Worm (Caenorhabditis elegans): ENCODE results near the gene Y39A3A.3.

Gene Y39A3A.3

ce11 chrIII:2076546-2077134 lies 8.5 kb upstream of the Y39A3A.3 start, which contains the start of gene Y39A3A.4:
Gene Y39A3A.4, minus strand, starts transcription at chrIII:2076596.
- TF ChIP-seq tab-1 (GFP tag; IDR thresholded peaks at IDR 0.05) (no peak), ref-1 (GFP tag; conservative IDR thresholded peaks at IDR 0.05) (no peak), ztf-23 (GFP tag; IDR thresholded peaks at IDR 0.05) (no peak), T22C8.4 (GFP tag; IDR thresholded peaks at IDR 0.05) (no peak), ztf-29 (GFP tag; IDR thresholded peaks at IDR 0.05) (no peak), flt-1 (GFP tag; IDR thresholded peaks at IDR 0.05) (no peak), med-1 (GFP tag; optimal IDR thresholded peaks at IDR 0.05; ENCODE audit: insufficient read depth) (no peak), cog-1 (tag; optimal IDR thresholded peaks at IDR 0.05) (no peak), klf-2 (GFP tag; conservative IDR thresholded peaks at IDR 0.05) (no peak)

- TF ChIP-seq med-1 (GFP tag; optimal IDR thresholded peaks at IDR 0.05; ENCODE audit: insufficient read depth): no peak
- no peak for TF ChIP-seq ztf-23 (GFP tag; IDR thresholded peaks at IDR 0.05)
- TF ChIP-seq T22C8.4 (GFP tag; IDR thresholded peaks at IDR 0.05): no peak
- no peak for TF ChIP-seq tab-1 (GFP tag; IDR thresholded peaks at IDR 0.05)
- no peak for TF ChIP-seq flt-1 (GFP tag; IDR thresholded peaks at IDR 0.05)
- TF ChIP-seq cog-1 (tag; optimal IDR thresholded peaks at IDR 0.05): no peak
- TF ChIP-seq klf-2 (GFP tag; conservative IDR thresholded peaks at IDR 0.05): no peak
- no peak for TF ChIP-seq ztf-29 (GFP tag; IDR thresholded peaks at IDR 0.05)
- no peak for TF ChIP-seq ref-1 (GFP tag; conservative IDR thresholded peaks at IDR 0.05)
These were observed 7.3 kb downstream of the Y39A3A.3 start, which contains the start of gene ins-16 for ce11 chrIII:2060857-2061256. Gene ins-16, minus strand, starts transcription at chrIII:2060957.

- TF ChIP-seq ztf-29 (GFP tag; IDR thresholded peaks at IDR 0.05): no peak
These were observed 8.1 kb downstream of the Y39A3A.3 start for ce11 chrIII:2060068-2060467.

ce11 chrIII:2057570-2057969 lies 10.6 kb downstream of the Y39A3A.3 start, which contains the start of gene Y39A3A.2:
Gene Y39A3A.2, minus strand, starts transcription at chrIII:2057670.
- TF ChIP-seq cog-1 (tag; optimal IDR thresholded peaks at IDR 0.05) (no peak), tab-1 (GFP tag; IDR thresholded peaks at IDR 0.05) (no peak), ztf-23 (GFP tag; IDR thresholded peaks at IDR 0.05) (no peak), ztf-29 (GFP tag; IDR thresholded peaks at IDR 0.05) (no peak), flt-1 (GFP tag; IDR thresholded peaks at IDR 0.05) (no peak), med-1 (GFP tag; optimal IDR thresholded peaks at IDR 0.05; ENCODE audit: insufficient read depth) (no peak)

ce11 chrIII:2054084-2054483 lies 14.1 kb downstream of the Y39A3A.3 start, which contains the start of gene M01E10.3:
Gene M01E10.3, minus strand, starts transcription at chrIII:2054184.
- TF ChIP-seq T22C8.4 (GFP tag; IDR thresholded peaks at IDR 0.05): no peak
- no peak for TF ChIP-seq med-1 (GFP tag; optimal IDR thresholded peaks at IDR 0.05; ENCODE audit: insufficient read depth)
- TF ChIP-seq ztf-23 (GFP tag; IDR thresholded peaks at IDR 0.05): no peak
- TF ChIP-seq klf-2 (GFP tag; conservative IDR thresholded peaks at IDR 0.05): no peak
- TF ChIP-seq flt-1 (GFP tag; IDR thresholded peaks at IDR 0.05): no peak
- TF ChIP-seq ztf-29 (GFP tag; IDR thresholded peaks at IDR 0.05): no peak
- TF ChIP-seq tab-1 (GFP tag; IDR thresholded peaks at IDR 0.05): no peak
- TF ChIP-seq ref-1 (GFP tag; conservative IDR thresholded peaks at IDR 0.05): no peak
- no peak for TF ChIP-seq cog-1 (tag; optimal IDR thresholded peaks at IDR 0.05)

ce11 chrIII:2053433-2053832 lies 14.7 kb downstream of the Y39A3A.3 start:
- no peak for TF ChIP-seq T22C8.4 (GFP tag; IDR thresholded peaks at IDR 0.05)
- TF ChIP-seq cog-1 (tag; optimal IDR thresholded peaks at IDR 0.05): no peak
- TF ChIP-seq flt-1 (GFP tag; IDR thresholded peaks at IDR 0.05): no peak
- TF ChIP-seq klf-2 (GFP tag; conservative IDR thresholded peaks at IDR 0.05): no peak
- no peak for TF ChIP-seq tab-1 (GFP tag; IDR thresholded peaks at IDR 0.05)
- no peak for TF ChIP-seq ztf-23 (GFP tag; IDR thresholded peaks at IDR 0.05)
- TF ChIP-seq med-1 (GFP tag; optimal IDR thresholded peaks at IDR 0.05; ENCODE audit: insufficient read depth): no peak
- TF ChIP-seq ztf-29 (GFP tag; IDR thresholded peaks at IDR 0.05): no peak
- TF ChIP-seq ref-1 (GFP tag; conservative IDR thresholded peaks at IDR 0.05): no peak

- TF ChIP-seq tab-1 (GFP tag; IDR thresholded peaks at IDR 0.05) (no peak), ztf-29 (GFP tag; IDR thresholded peaks at IDR 0.05) (no peak), med-1 (GFP tag; optimal IDR thresholded peaks at IDR 0.05; ENCODE audit: insufficient read depth) (no peak), klf-2 (GFP tag; conservative IDR thresholded peaks at IDR 0.05) (no peak), cog-1 (tag; optimal IDR thresholded peaks at IDR 0.05) (no peak), ref-1 (GFP tag; conservative IDR thresholded peaks at IDR 0.05) (no peak), T22C8.4 (GFP tag; IDR thresholded peaks at IDR 0.05) (no peak)
These were observed 17.7 kb downstream of the Y39A3A.3 start for ce11 chrIII:2050494-2050893.

- no peak for TF ChIP-seq med-1 (GFP tag; optimal IDR thresholded peaks at IDR 0.05; ENCODE audit: insufficient read depth)
- no peak for TF ChIP-seq flt-1 (GFP tag; IDR thresholded peaks at IDR 0.05)
- TF ChIP-seq klf-2 (GFP tag; conservative IDR thresholded peaks at IDR 0.05): no peak
- TF ChIP-seq tab-1 (GFP tag; IDR thresholded peaks at IDR 0.05): no peak
- TF ChIP-seq ref-1 (GFP tag; conservative IDR thresholded peaks at IDR 0.05): no peak
- no peak for TF ChIP-seq ztf-29 (GFP tag; IDR thresholded peaks at IDR 0.05)
- no peak for TF ChIP-seq cog-1 (tag; optimal IDR thresholded peaks at IDR 0.05)
- TF ChIP-seq ztf-23 (GFP tag; IDR thresholded peaks at IDR 0.05): no peak
- TF ChIP-seq T22C8.4 (GFP tag; IDR thresholded peaks at IDR 0.05): no peak
These were observed 18.3 kb downstream of the Y39A3A.3 start for ce11 chrIII:2049825-2050224.

- no peak for TF ChIP-seq flt-1 (GFP tag; IDR thresholded peaks at IDR 0.05)
- TF ChIP-seq T22C8.4 (GFP tag; IDR thresholded peaks at IDR 0.05): no peak
- TF ChIP-seq med-1 (GFP tag; optimal IDR thresholded peaks at IDR 0.05; ENCODE audit: insufficient read depth): no peak
- no peak for TF ChIP-seq ztf-23 (GFP tag; IDR thresholded peaks at IDR 0.05)
- TF ChIP-seq klf-2 (GFP tag; conservative IDR thresholded peaks at IDR 0.05): no peak
- TF ChIP-seq tab-1 (GFP tag; IDR thresholded peaks at IDR 0.05): no peak
- no peak for TF ChIP-seq ref-1 (GFP tag; conservative IDR thresholded peaks at IDR 0.05)
- TF ChIP-seq ztf-29 (GFP tag; IDR thresholded peaks at IDR 0.05): no peak
- no peak for TF ChIP-seq cog-1 (tag; optimal IDR thresholded peaks at IDR 0.05)
These were observed 20.2 kb downstream of the Y39A3A.3 start, which contains the start of gene dpy-1 for ce11 chrIII:2047907-2048306. Gene dpy-1, minus strand, starts transcription at chrIII:2048007.

All from whole organism, midembryonic.